Worm (Caenorhabditis elegans) whole organism, late embryonic: Measurements from ENCODE around the gene Y50D7A.1.

Experiments
- ama-1 ChIP-seq: fragments of 150-350 bp; optimal IDR thresholded peaks from 2 replicates; lab custom pipeline; 2014
- ceh-30 ChIP-seq: fragments of 150-350 bp; optimal IDR thresholded peaks from 2 replicates; lab custom pipeline; 2014; ENCODE audit warnings: missing biosample characterization, missing genetic modification characterization
- dmd-4 ChIP-seq: sonication (generic microtip); optimal IDR thresholded peaks from 2 replicates; lab custom pipeline; 2016; ENCODE audit warnings: borderline replicate concordance, missing genetic modification characterization, missing compliant biosample characterization
- elt-2 ChIP-seq: sonication (generic microtip); optimal IDR thresholded peaks from 2 replicates; lab custom pipeline; 2016; ENCODE audit warnings: missing genetic modification reagents, missing genetic modification characterization, missing compliant biosample characterization
- fkh-6 ChIP-seq: sonication (generic microtip); optimal IDR thresholded peaks from 2 replicates; lab custom pipeline; 2016; ENCODE audit warnings: missing genetic modification characterization, missing compliant biosample characterization
- hlh-8 ChIP-seq: sonication (generic microtip); optimal IDR thresholded peaks from 2 replicates; lab custom pipeline; 2016; ENCODE audit warnings: missing genotype, missing genetic modification characterization, missing compliant biosample characterization
- nhr-11 ChIP-seq: fragments of 150-350 bp; optimal IDR thresholded peaks from 2 replicates; lab custom pipeline; 2014; ENCODE audit warnings: missing biosample characterization, missing genetic modification characterization
- pax-1 ChIP-seq: fragments of 150-350 bp; optimal IDR thresholded peaks from 2 replicates; lab custom pipeline; 2014; ENCODE audit warnings: missing biosample characterization, missing genetic modification characterization
- unc-86 ChIP-seq: sonication (generic microtip); optimal IDR thresholded peaks from 2 replicates; lab custom pipeline; 2016; ENCODE audit warnings: missing genetic modification characterization, missing compliant biosample characterization

ce11 chrIII:292340-292739 lies at the start of gene Y50D7A.1:
- no peak for TF ChIP-seq unc-86
- TF ChIP-seq elt-2 (tag; lab: Kevin White, UChicago) = no peak
- TF ChIP-seq ama-1 (lab: Kevin White, UChicago) = no peak
- TF ChIP-seq nhr-11 (tag; lab: Kevin White, UChicago) = no peak
- no peak for TF ChIP-seq fkh-6
- no peak for TF ChIP-seq hlh-8
- TF ChIP-seq dmd-4 = no peak
- TF ChIP-seq pax-1 (tag; lab: Kevin White, UChicago) = no peak
- TF ChIP-seq ceh-30 (tag; lab: Kevin White, UChicago) = no peak
